Worm (Caenorhabditis elegans) whole organism, mixed stage, embryonic: ENCODE measurements around the gene igeg-1.

Source experiments
- blmp-1 ChIP-seq: fragments of 150-350 bp; optimal IDR thresholded peaks from 2 replicates; lab custom pipeline; 2014; ENCODE audit warnings: missing biosample characterization, missing genetic modification characterization
- elt-1 ChIP-seq: sonication (generic microtip); optimal IDR thresholded peaks from 2 replicates; lab custom pipeline; 2017; ENCODE audit warnings: missing genetic modification characterization, mild to moderate bottlenecking, missing compliant biosample characterization, antibody characterized with exemption, moderate library complexity, borderline replicate concordance; ENCODE audit not compliant: insufficient read depth
- flh-1 ChIP-seq: fragments of 200-800 bp; sonication (Bioruptor generic); optimal IDR thresholded peaks from 2 replicates; lab custom pipeline; 2018; ENCODE audit warnings: mild to moderate bottlenecking, missing genetic modification characterization, moderate library complexity, missing compliant biosample characterization
- hlh-1 ChIP-seq: fragments of 150-350 bp; optimal IDR thresholded peaks from 2 replicates; lab custom pipeline; 2014; ENCODE audit warnings: missing biosample characterization, missing genetic modification reagents, missing genetic modification characterization
- mab-5 ChIP-seq: fragments of 150-350 bp; optimal IDR thresholded peaks from 2 replicates; lab custom pipeline; 2014; ENCODE audit warnings: missing biosample characterization, missing genetic modification characterization
- mep-1 ChIP-seq: fragments of 150-350 bp; optimal IDR thresholded peaks from 2 replicates; lab custom pipeline; 2017; ENCODE audit warnings: missing biosample characterization, missing genetic modification reagents, missing genetic modification characterization, inconsistent platforms
- nhr-12 ChIP-seq: fragments of 150-350 bp; optimal IDR thresholded peaks from 2 replicates; lab custom pipeline; 2014; ENCODE audit warnings: missing biosample characterization, missing genetic modification characterization
- nhr-76 ChIP-seq: sonication (generic microtip); optimal IDR thresholded peaks from 2 replicates; lab custom pipeline; 2017; ENCODE audit warnings: missing biosample characterization, missing genetic modification characterization
- unc-39 ChIP-seq: fragments of 150-350 bp; optimal IDR thresholded peaks from 2 replicates; lab custom pipeline; 2014; ENCODE audit warnings: missing biosample characterization, missing genetic modification characterization
- unc-62 ChIP-seq: fragments of 150-350 bp; optimal IDR thresholded peaks from 2 replicates; lab custom pipeline; 2014; ENCODE audit warnings: missing biosample characterization, missing genetic modification reagents, missing genetic modification characterization

ce11 chrIV:4599352-4600004 lies 37.0 kb downstream of the igeg-1 start, which contains the start of gene F19C7.2:
- TF ChIP-seq hlh-1 (tag; lab: Kevin White, UChicago) (no peak), unc-62 (GFP tag; lab: Kevin White, UChicago) (no peak), nhr-12 (tag; lab: Kevin White, UChicago) (no peak), mep-1 (tag; lab: Kevin White, UChicago) (no peak), elt-1 (tag; lab: Kevin White, UChicago) (no peak), flh-1 (GFP tag; lab: Kevin White, UChicago) (no peak), nhr-76 (no peak), blmp-1 (tag; lab: Kevin White, UChicago) (no peak), unc-39 (tag; lab: Kevin White, UChicago) (no peak), mab-5 (tag; lab: Kevin White, UChicago) (no peak)
